Worm (Caenorhabditis elegans): ENCODE measurements around the gene pcca-1.

Gene pcca-1

DNA sequence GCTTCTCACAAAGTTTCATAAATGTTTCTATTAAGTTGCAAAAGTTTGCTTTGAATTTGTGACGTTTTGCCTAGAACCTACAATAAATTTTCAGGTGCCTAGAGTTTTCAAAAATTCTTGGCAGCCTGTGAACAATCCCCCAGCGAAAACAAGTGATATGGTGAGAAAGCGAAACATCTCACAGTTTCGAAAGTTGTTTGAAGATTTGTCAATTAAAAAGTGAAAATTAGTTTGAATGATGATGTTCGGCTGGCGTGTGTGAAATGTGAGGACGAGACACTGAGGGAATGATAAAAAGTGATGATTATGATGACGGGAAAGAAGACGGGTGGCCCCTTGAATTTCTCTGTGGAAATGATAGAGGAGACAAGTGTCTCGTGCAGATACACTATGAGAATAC lies 22.0 kb downstream of the pcca-1 start:
- no peak for TF ChIP-seq nhr-2 (tag; optimal IDR thresholded peaks at IDR 0.05)
- TF ChIP-seq nhr-12 (tag; optimal IDR thresholded peaks at IDR 0.05), result no peak
- no peak for TF ChIP-seq ceh-39 (tag; optimal IDR thresholded peaks at IDR 0.05)
- TF ChIP-seq mab-5 (tag; optimal IDR thresholded peaks at IDR 0.05), result no peak
- TF ChIP-seq tbx-8 (GFP tag; optimal IDR thresholded peaks at IDR 0.05), result no peak
- TF ChIP-seq ham-2 (GFP tag; optimal IDR thresholded peaks at IDR 0.05), result no peak
- TF ChIP-seq ceh-83 (GFP tag; optimal IDR thresholded peaks at IDR 0.05), result no peak
- no peak for TF ChIP-seq nhr-28 (tag; optimal IDR thresholded peaks at IDR 0.05)
- TF ChIP-seq snpc-4 (tag; optimal IDR thresholded peaks at IDR 0.05), result no peak
- no peak for TF ChIP-seq bed-3 (GFP tag; optimal IDR thresholded peaks at IDR 0.05)
- no peak for TF ChIP-seq unc-39 (tag; optimal IDR thresholded peaks at IDR 0.05)
- no peak for TF ChIP-seq unc-62 (GFP tag; optimal IDR thresholded peaks at IDR 0.05)
- no peak for TF ChIP-seq sem-2 (GFP tag; optimal IDR thresholded peaks at IDR 0.05)
- TF ChIP-seq elt-1 (tag; optimal IDR thresholded peaks at IDR 0.05; ENCODE audit: borderline replicate concordance, insufficient read depth), result no peak
- TF ChIP-seq ceh-43 (GFP tag; optimal IDR thresholded peaks at IDR 0.05), result no peak
- TF ChIP-seq mep-1 (tag; optimal IDR thresholded peaks at IDR 0.05), result no peak

ce11 chrX:7636037-7636436 lies 24.7 kb downstream of the pcca-1 start:
- TF ChIP-seq cnd-1 (tag; optimal IDR thresholded peaks at IDR 0.05), result no peak
- TF ChIP-seq hlh-1 (tag; optimal IDR thresholded peaks at IDR 0.05), result peak; percentile 39
- TF ChIP-seq mls-2 (tag; optimal IDR thresholded peaks at IDR 0.05), result no peak
- no peak for TF ChIP-seq nhr-12 (tag; optimal IDR thresholded peaks at IDR 0.05)
- TF ChIP-seq flh-1 (GFP tag; optimal IDR thresholded peaks at IDR 0.05), result no peak
- no peak for TF ChIP-seq lin-13 (tag; optimal IDR thresholded peaks at IDR 0.05)
- no peak for TF ChIP-seq snpc-4 (tag; optimal IDR thresholded peaks at IDR 0.05)

ce11 chrX:7627351-7627750 lies 33.4 kb downstream of the pcca-1 start, which contains the start of gene nlp-61:
Gene nlp-61 (plus strand): TSS chrX:7627651.
- TF ChIP-seq pha-4 (tag; optimal IDR thresholded peaks at IDR 0.05) (no peak), mep-1 (tag; optimal IDR thresholded peaks at IDR 0.05) (no peak), lin-13 (tag; optimal IDR thresholded peaks at IDR 0.05) (no peak), ztf-11 (tag; optimal IDR thresholded peaks at IDR 0.05) (no peak), elt-1 (tag; optimal IDR thresholded peaks at IDR 0.05; ENCODE audit: borderline replicate concordance, insufficient read depth) (no peak), bed-3 (GFP tag; optimal IDR thresholded peaks at IDR 0.05) (no peak), tbx-8 (GFP tag; optimal IDR thresholded peaks at IDR 0.05) (no peak), mab-5 (tag; optimal IDR thresholded peaks at IDR 0.05) (no peak), unc-120 (tag; optimal IDR thresholded peaks at IDR 0.05; ENCODE audit: poor library complexity, severe bottlenecking) (no peak), nhr-12 (tag; optimal IDR thresholded peaks at IDR 0.05) (no peak), lin-32 (GFP tag; optimal IDR thresholded peaks at IDR 0.05) (no peak), nhr-2 (tag; optimal IDR thresholded peaks at IDR 0.05) (no peak), unc-39 (tag; optimal IDR thresholded peaks at IDR 0.05) (no peak), blmp-1 (tag; optimal IDR thresholded peaks at IDR 0.05) (no peak), ceh-39 (tag; optimal IDR thresholded peaks at IDR 0.05) (no peak), nhr-237 (tag; optimal IDR thresholded peaks at IDR 0.05) (no peak), snpc-4 (tag; optimal IDR thresholded peaks at IDR 0.05) (no peak), zip-8 (tag; optimal IDR thresholded peaks at IDR 0.05) (no peak)

- TF ChIP-seq ham-2 (GFP tag; optimal IDR thresholded peaks at IDR 0.05) (no peak), mep-1 (tag; optimal IDR thresholded peaks at IDR 0.05) (no peak), ces-1 (GFP tag; optimal IDR thresholded peaks at IDR 0.05) (no peak), zip-8 (tag; optimal IDR thresholded peaks at IDR 0.05) (no peak), M03D4.4 (tag; optimal IDR thresholded peaks at IDR 0.05) (no peak), nhr-2 (tag; optimal IDR thresholded peaks at IDR 0.05) (no peak), elt-1 (tag; optimal IDR thresholded peaks at IDR 0.05; ENCODE audit: borderline replicate concordance, insufficient read depth) (no peak), lin-13 (tag; optimal IDR thresholded peaks at IDR 0.05) (no peak), mls-2 (tag; optimal IDR thresholded peaks at IDR 0.05) (no peak), pha-4 (tag; optimal IDR thresholded peaks at IDR 0.05) (no peak), nhr-237 (tag; optimal IDR thresholded peaks at IDR 0.05) (no peak), ceh-43 (GFP tag; optimal IDR thresholded peaks at IDR 0.05) (no peak), unc-120 (tag; optimal IDR thresholded peaks at IDR 0.05; ENCODE audit: poor library complexity, severe bottlenecking) (no peak)
Measured at ce11 chrX:7614466-7614865, 46.3 kb downstream of the pcca-1 start.

DNA sequence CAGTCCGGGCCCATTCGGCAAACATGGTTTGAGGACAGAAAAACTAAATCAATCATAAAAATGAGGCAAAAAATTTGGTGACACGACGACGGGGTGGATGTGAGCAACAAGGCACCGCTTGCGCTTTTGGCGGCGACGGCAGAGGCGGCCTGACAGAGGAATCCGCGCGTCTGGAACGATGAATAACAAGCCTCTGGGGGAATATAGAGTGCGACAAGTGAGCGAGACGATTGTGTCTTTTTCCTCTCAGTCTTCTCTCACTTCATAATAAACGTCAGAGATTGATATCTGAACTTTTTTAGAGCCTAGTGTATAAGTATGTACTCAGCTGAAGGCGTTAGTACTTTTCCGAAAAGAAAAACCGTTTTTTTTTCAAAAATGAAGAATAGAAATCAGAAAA lies 52.8 kb downstream of the pcca-1 start, which contains the start of gene twk-17:
Gene twk-17, minus strand, starts transcription at position 101 of the 400 bp plus-strand sequence.
- TF ChIP-seq ceh-83 (GFP tag; optimal IDR thresholded peaks at IDR 0.05) (no peak), elt-3 (tag; optimal IDR thresholded peaks at IDR 0.05) (no peak), sptf-1 (tag; optimal IDR thresholded peaks at IDR 0.05) (no peak), ztf-11 (tag; optimal IDR thresholded peaks at IDR 0.05) (no peak), sem-2 (GFP tag; optimal IDR thresholded peaks at IDR 0.05) (no peak), nhr-237 (tag; optimal IDR thresholded peaks at IDR 0.05) (no peak), mls-2 (tag; optimal IDR thresholded peaks at IDR 0.05) (no peak), bed-3 (GFP tag; optimal IDR thresholded peaks at IDR 0.05) (no peak), nhr-2 (tag; optimal IDR thresholded peaks at IDR 0.05) (no peak), lsy-2 (tag; optimal IDR thresholded peaks at IDR 0.05) (no peak), pha-4 (tag; optimal IDR thresholded peaks at IDR 0.05) (no peak), tbx-8 (GFP tag; optimal IDR thresholded peaks at IDR 0.05) (no peak), unc-120 (tag; optimal IDR thresholded peaks at IDR 0.05; ENCODE audit: poor library complexity, severe bottlenecking) (no peak), nhr-76 (tag; optimal IDR thresholded peaks at IDR 0.05) (no peak), unc-39 (tag; optimal IDR thresholded peaks at IDR 0.05) (no peak), hlh-1 (tag; optimal IDR thresholded peaks at IDR 0.05) (no peak), nhr-28 (tag; optimal IDR thresholded peaks at IDR 0.05) (no peak)

Data from whole organism, mixed stage, embryonic.